Fruit fly (Drosophila melanogaster): Measurements from ENCODE around the gene PDZ-GEF.

PDZ-GEF gene

DNA sequence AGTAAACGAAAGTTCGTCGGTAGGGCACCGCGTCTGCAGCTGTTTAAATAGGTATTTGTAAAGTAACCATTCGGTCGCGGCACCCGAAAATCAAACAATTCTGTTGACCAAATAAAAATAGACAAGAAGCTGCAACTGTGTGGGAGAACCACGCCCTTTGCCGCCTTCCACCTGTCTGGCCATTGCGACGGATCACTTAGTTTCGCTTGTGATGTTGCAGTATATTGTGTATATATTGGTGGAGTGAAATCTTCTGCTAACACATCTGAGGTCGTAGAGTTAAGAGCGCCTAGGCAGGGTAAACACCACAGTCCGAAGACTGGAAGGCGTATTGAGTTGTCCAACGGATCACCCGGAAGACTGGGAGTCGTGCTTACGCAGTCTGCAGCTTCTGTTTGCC is 40.2 kb upstream of the PDZ-GEF start (continued):
- TF ChIP-seq insv (GFP tag; optimal IDR thresholded peaks at IDR 0.05) (no peak), CG1602 (GFP tag; optimal IDR thresholded peaks at IDR 0.05) (no peak), ind (GFP tag; optimal IDR thresholded peaks at IDR 0.05) (no peak), CG12155 (GFP tag; optimal IDR thresholded peaks at IDR 0.05) (no peak), Pdp1 (GFP tag; optimal IDR thresholded peaks at IDR 0.05) (no peak), CG13424 (tag; optimal IDR thresholded peaks at IDR 0.05) (peak; percentile 42), CG4424 (GFP tag; optimal IDR thresholded peaks at IDR 0.05) (peak; percentile 3), jigr1 (GFP tag; IDR thresholded peaks at IDR 0.05) (no peak), C15 (GFP tag; IDR thresholded peaks at IDR 0.05) (no peak), Atf3 (GFP tag; optimal IDR thresholded peaks at IDR 0.05) (no peak), so (GFP tag; IDR thresholded peaks at IDR 0.05) (no peak), Hr51 (GFP tag; optimal IDR thresholded peaks at IDR 0.05) (no peak), Lpt (GFP tag; optimal IDR thresholded peaks at IDR 0.05) (no peak), tgo (GFP tag; IDR thresholded peaks at IDR 0.05) (no peak), CG16863 (GFP tag; optimal IDR thresholded peaks at IDR 0.05) (no peak), Dip2 (GFP tag; IDR thresholded peaks at IDR 0.05) (no peak), CTCF (GFP tag; optimal IDR thresholded peaks at IDR 0.05) (peak; percentile 22), peb (GFP tag; IDR thresholded peaks at IDR 0.05) (no peak), CG8765 (GFP tag; IDR thresholded peaks at IDR 0.05) (no peak), usp (GFP tag; optimal IDR thresholded peaks at IDR 0.05) (no peak), NK7.1 (GFP tag; optimal IDR thresholded peaks at IDR 0.05) (no peak), E2f1 (GFP tag; IDR thresholded peaks at IDR 0.05) (peak; percentile 6; the same call in 1 of the 2 replicates), CG10431 (GFP tag; optimal IDR thresholded peaks at IDR 0.05) (peak; percentile 65), CG7987 (GFP tag; optimal IDR thresholded peaks at IDR 0.05) (peak; percentile 63), CG14860 (GFP tag; IDR thresholded peaks at IDR 0.05; ENCODE audit: partially characterized antibody) (no peak), da (GFP tag; optimal IDR thresholded peaks at IDR 0.05) (no peak), Optix (GFP tag; IDR thresholded peaks at IDR 0.05) (no peak), sima (GFP tag; optimal IDR thresholded peaks at IDR 0.05) (no peak), h (optimal IDR thresholded peaks at IDR 0.05) (no peak), CG1024 (GFP tag; IDR thresholded peaks at IDR 0.05) (no peak), Sox102F (GFP tag; optimal IDR thresholded peaks at IDR 0.05) (peak; percentile 43), CG8281 (tag; optimal IDR thresholded peaks at IDR 0.05) (peak; percentile 33), BEAF-32 (GFP tag; optimal IDR thresholded peaks at IDR 0.05) (no peak), CG15696 (tag; optimal IDR thresholded peaks at IDR 0.05) (peak; percentile 56), gsb-n (tag; optimal IDR thresholded peaks at IDR 0.05) (peak; percentile 61), CG31365 (tag; optimal IDR thresholded peaks at IDR 0.05) (peak; percentile 41), Tbp (GFP tag; optimal IDR thresholded peaks at IDR 0.05) (no peak), Mes4 (GFP tag; optimal IDR thresholded peaks at IDR 0.05) (peak; percentile 14), toy (GFP tag; IDR thresholded peaks at IDR 0.05) (no peak), CG15514 (GFP tag; optimal IDR thresholded peaks at IDR 0.05) (peak; percentile 31), CG10979 (tag; optimal IDR thresholded peaks at IDR 0.05) (peak; percentile 5), ttk (GFP tag; IDR thresholded peaks at IDR 0.05) (no peak), mirr (GFP tag; optimal IDR thresholded peaks at IDR 0.05) (no peak), Blimp-1 (GFP tag; optimal IDR thresholded peaks at IDR 0.05) (peak; percentile 68), Gug (GFP tag; IDR thresholded peaks at IDR 0.05) (no peak), Adf1 (GFP tag; IDR thresholded peaks at IDR 0.05) (no peak), schlank (tag; optimal IDR thresholded peaks at IDR 0.05) (no peak), CG12769 (tag; optimal IDR thresholded peaks at IDR 0.05) (peak; percentile 12), Hey (tag; optimal IDR thresholded peaks at IDR 0.05) (no peak), stc (GFP tag; IDR thresholded peaks at IDR 0.05) (no peak), CG11695 (GFP tag; IDR thresholded peaks at IDR 0.05) (no peak), CG12219 (GFP tag; optimal IDR thresholded peaks at IDR 0.05) (peak; percentile 40), CG2120 (GFP tag; optimal IDR thresholded peaks at IDR 0.05) (no peak)

Data from whole organism, embryonic.